Fruit fly (Drosophila melanogaster) whole organism, embryonic: ENCODE data around the gene CG9286.

Experiments
- CG10209 ChIP-seq: fragments of 200-800 bp; sonication (Bioruptor generic); optimal IDR thresholded peaks from 3 replicates; lab custom pipeline; 2017; ENCODE audit warnings: missing biosample characterization, mild to moderate bottlenecking, missing genetic modification characterization, missing genetic modification reagents
- CG10366 ChIP-seq: fragments of 200-800 bp; sonication (Bioruptor generic); IDR thresholded peaks from 2 replicates; pipeline ENCODE4 v1.3.6; 2022; ENCODE audit warnings: missing biosample characterization, missing genetic modification characterization
- CG10462 ChIP-seq: fragments of 200-800 bp; sonication (Bioruptor generic); optimal IDR thresholded peaks from 2 replicates; lab custom pipeline; 2016; ENCODE audit warnings: missing biosample characterization, missing genetic modification characterization
- CG10654 ChIP-seq: fragments of 200-800 bp; sonication (Bioruptor generic); optimal IDR thresholded peaks from 2 replicates; lab custom pipeline; 2016; ENCODE audit warnings: missing biosample characterization, missing genetic modification characterization
- CG10959 ChIP-seq: fragments of 200-800 bp; sonication (Bioruptor generic); IDR thresholded peaks from 2 replicates; pipeline ENCODE4 v1.3.6; 2022; ENCODE audit warnings: missing biosample characterization, missing genetic modification characterization
- CG11398 ChIP-seq: fragments of 200-800 bp; sonication (Bioruptor generic); optimal IDR thresholded peaks from 2 replicates; lab custom pipeline; 2016; ENCODE audit warnings: missing biosample characterization, missing genetic modification characterization
- CG11504 ChIP-seq: fragments of 200-800 bp; sonication (Bioruptor generic); optimal IDR thresholded peaks from 3 replicates; lab custom pipeline; 2019; ENCODE audit warnings: missing biosample characterization, mild to moderate bottlenecking, missing genetic modification characterization, moderate library complexity
- CG1233 ChIP-seq: fragments of 200-800 bp; sonication (Bioruptor generic); optimal IDR thresholded peaks from 4 replicates; lab custom pipeline; 2018; ENCODE audit warnings: missing biosample characterization, mild to moderate bottlenecking, missing genetic modification characterization
- CG13424 ChIP-seq: fragments of 200-800 bp; sonication (Bioruptor generic); optimal IDR thresholded peaks from 2 replicates; lab custom pipeline; 2019; ENCODE audit warnings: missing biosample characterization, mild to moderate bottlenecking, missing genetic modification characterization, moderate library complexity
- CG13624 ChIP-seq: fragments of 200-800 bp; sonication (Bioruptor generic); optimal IDR thresholded peaks from 2 replicates; lab custom pipeline; 2016; ENCODE audit warnings: missing biosample characterization, missing genetic modification characterization
- CG13775 ChIP-seq: fragments of 200-800 bp; sonication (Bioruptor generic); optimal IDR thresholded peaks from 3 replicates; lab custom pipeline; 2017; ENCODE audit warnings: missing biosample characterization, mild to moderate bottlenecking, missing genetic modification characterization
- CG14667 ChIP-seq: fragments of 200-800 bp; sonication (Bioruptor generic); IDR thresholded peaks from 2 replicates; pipeline ENCODE4 v1.3.6; 2022; ENCODE audit warnings: missing biosample characterization, missing genetic modification characterization
- CG14710 ChIP-seq: fragments of 200-800 bp; sonication (Bioruptor generic); optimal IDR thresholded peaks from 3 replicates; lab custom pipeline; 2019; ENCODE audit warnings: missing biosample characterization, mild to moderate bottlenecking, missing genetic modification characterization, moderate library complexity
- CG15011 ChIP-seq: fragments of 200-800 bp; sonication (Bioruptor generic); optimal IDR thresholded peaks from 3 replicates; lab custom pipeline; 2018; ENCODE audit warnings: missing biosample characterization, mild to moderate bottlenecking, missing genetic modification characterization
- CG15269 ChIP-seq: fragments of 200-800 bp; sonication (Bioruptor generic); optimal IDR thresholded peaks from 2 replicates; lab custom pipeline; 2018; ENCODE audit warnings: missing biosample characterization, mild to moderate bottlenecking, missing genetic modification characterization, moderate library complexity
- CG1529 ChIP-seq: fragments of 200-800 bp; sonication (Bioruptor generic); optimal IDR thresholded peaks from 3 replicates; lab custom pipeline; 2018; ENCODE audit warnings: missing biosample characterization, missing genetic modification characterization
- CG15514 ChIP-seq: fragments of 200-800 bp; sonication (Bioruptor generic); optimal IDR thresholded peaks from 3 replicates; lab custom pipeline; 2017; ENCODE audit warnings: missing biosample characterization, missing genetic modification characterization, mild to moderate bottlenecking, moderate library complexity, missing genetic modification reagents
- CG15601 ChIP-seq: fragments of 200-800 bp; sonication (Bioruptor generic); optimal IDR thresholded peaks from 3 replicates; lab custom pipeline; 2019; ENCODE audit warnings: missing biosample characterization, mild to moderate bottlenecking, missing genetic modification characterization, moderate library complexity
- CG1602 ChIP-seq: fragments of 200-800 bp; sonication (Bioruptor generic); optimal IDR thresholded peaks from 3 replicates; lab custom pipeline; 2016; ENCODE audit warnings: missing biosample characterization, missing genetic modification characterization
- CG16779 ChIP-seq: fragments of 200-800 bp; sonication (Bioruptor generic); IDR thresholded peaks from 2 replicates; pipeline ENCODE4 v1.3.6; 2022; ENCODE audit warnings: missing biosample characterization, missing genetic modification characterization
- CG18011 ChIP-seq: fragments of 200-800 bp; sonication (Bioruptor generic); optimal IDR thresholded peaks from 2 replicates; lab custom pipeline; 2017; ENCODE audit warnings: missing biosample characterization, missing genetic modification characterization, mild to moderate bottlenecking, moderate library complexity, missing genotype
- CG18476 ChIP-seq: fragments of 200-800 bp; sonication (Bioruptor generic); optimal IDR thresholded peaks from 2 replicates; lab custom pipeline; 2016; ENCODE audit warnings: missing biosample characterization, mild to moderate bottlenecking, missing genetic modification characterization
- CG18619 ChIP-seq: fragments of 200-800 bp; sonication (Bioruptor generic); optimal IDR thresholded peaks from 3 replicates; lab custom pipeline; 2017; ENCODE audit warnings: missing biosample characterization, mild to moderate bottlenecking, missing genetic modification characterization
- CG43689 ChIP-seq: fragments of 200-800 bp; sonication (Bioruptor generic); IDR thresholded peaks from 2 replicates; pipeline ENCODE4 v1.3.6; 2022; ENCODE audit warnings: missing biosample characterization, missing genetic modification characterization
- CG6272 ChIP-seq: fragments of 200-800 bp; sonication (Bioruptor generic); IDR thresholded peaks from 2 replicates; pipeline ENCODE4 v1.3.6; 2022; ENCODE audit warnings: missing biosample characterization, missing genetic modification characterization
- CG7839 ChIP-seq: fragments of 200-800 bp; sonication (Bioruptor generic); optimal IDR thresholded peaks from 3 replicates; lab custom pipeline; 2018; ENCODE audit warnings: missing biosample characterization, mild to moderate bottlenecking, missing genetic modification characterization, moderate library complexity
- Chrac-16 ChIP-seq: fragments of 200-800 bp; sonication (Bioruptor generic); optimal IDR thresholded peaks from 3 replicates; lab custom pipeline; 2016; ENCODE audit warnings: missing biosample characterization, missing genetic modification characterization
- CoRest ChIP-seq: fragments of 200-800 bp; sonication (Bioruptor generic); optimal IDR thresholded peaks from 3 replicates; lab custom pipeline; 2018; ENCODE audit warnings: missing biosample characterization, mild to moderate bottlenecking, missing genetic modification characterization, moderate library complexity
- Dfd ChIP-seq, 2 experiments: fragments of >200 bp; optimal IDR thresholded peaks; 2 replicates each; lab custom pipeline; 2017; ENCODE audit warnings: missing biosample characterization in 2 of 2, missing genetic modification characterization in 2 of 2
- Dll ChIP-seq: fragments of 200-800 bp; sonication (Bioruptor generic); IDR thresholded peaks from 4 replicates; pipeline ENCODE4 v1.3.6; 2022; ENCODE audit warnings: missing biosample characterization, missing genetic modification characterization; ENCODE audit not compliant: partially characterized antibody
- Drgx ChIP-seq: fragments of 200-800 bp; sonication (Bioruptor generic); IDR thresholded peaks from 2 replicates; pipeline ENCODE4 v1.3.6; 2022; ENCODE audit warnings: missing biosample characterization, missing genetic modification characterization
- Hr39 ChIP-seq: fragments of >200 bp; optimal IDR thresholded peaks from 2 replicates; lab custom pipeline; 2017
- Lim3 ChIP-seq: fragments of 200-800 bp; sonication (Bioruptor generic); IDR thresholded peaks from 2 replicates; pipeline ENCODE4 v1.3.6; 2022; ENCODE audit warnings: missing biosample characterization, missing genetic modification characterization
- Oaz ChIP-seq: fragments of 200-800 bp; sonication (Bioruptor generic); IDR thresholded peaks from 2 replicates; pipeline ENCODE4 v1.3.6; 2022; ENCODE audit warnings: missing biosample characterization, missing genetic modification characterization
- ap ChIP-seq: fragments of 200-800 bp; sonication (Bioruptor generic); IDR thresholded peaks from 2 replicates; pipeline ENCODE4 v1.3.6; 2022; ENCODE audit warnings: missing biosample characterization, missing genetic modification characterization
- grn ChIP-seq: fragments of 200-800 bp; sonication (Bioruptor generic); optimal IDR thresholded peaks from 3 replicates; lab custom pipeline; 2017; ENCODE audit warnings: missing biosample characterization, missing genetic modification characterization
- jing ChIP-seq: fragments of 200-800 bp; sonication (Bioruptor generic); optimal IDR thresholded peaks from 2 replicates; lab custom pipeline; 2018; ENCODE audit warnings: missing biosample characterization, mild to moderate bottlenecking, missing genetic modification characterization
- lab ChIP-seq: fragments of 200-800 bp; sonication (Bioruptor generic); optimal IDR thresholded peaks from 3 replicates; lab custom pipeline; 2017; ENCODE audit warnings: missing biosample characterization, missing genetic modification characterization, mild to moderate bottlenecking, moderate library complexity, missing genetic modification reagents
- otp ChIP-seq: fragments of 200-800 bp; sonication (Bioruptor generic); IDR thresholded peaks from 3 replicates; pipeline ENCODE4, ENCODE4 v1.3.6; 2022; ENCODE audit warnings: missing biosample characterization, missing genetic modification characterization
- phol ChIP-seq: fragments of 200-800 bp; sonication (Bioruptor generic); optimal IDR thresholded peaks from 3 replicates; lab custom pipeline; 2018; ENCODE audit warnings: missing biosample characterization, mild to moderate bottlenecking, missing genetic modification characterization, moderate library complexity
- psq ChIP-seq: fragments of 200-800 bp; sonication (Bioruptor generic); optimal IDR thresholded peaks from 2 replicates; lab custom pipeline; 2017; ENCODE audit warnings: missing biosample characterization, missing genetic modification characterization
- pum ChIP-seq: fragments of 200-800 bp; sonication (Bioruptor generic); optimal IDR thresholded peaks from 2 replicates; lab custom pipeline; 2016; ENCODE audit warnings: missing biosample characterization, missing genetic modification characterization
- salm ChIP-seq: fragments of 200-800 bp; sonication (Bioruptor generic); optimal IDR thresholded peaks from 2 replicates; lab custom pipeline; 2018; ENCODE audit warnings: missing biosample characterization, mild to moderate bottlenecking, missing genetic modification characterization
- sd ChIP-seq: fragments of 200-800 bp; sonication (Bioruptor generic); optimal IDR thresholded peaks from 3 replicates; lab custom pipeline; 2018; ENCODE audit warnings: missing biosample characterization, mild to moderate bottlenecking, missing genetic modification characterization, moderate library complexity
- shn ChIP-seq: fragments of 200-800 bp; sonication (Bioruptor generic); optimal IDR thresholded peaks from 3 replicates; lab custom pipeline; 2016; ENCODE audit warnings: missing biosample characterization, missing genetic modification characterization
- so ChIP-seq: fragments of 200-800 bp; sonication (Bioruptor generic); IDR thresholded peaks from 3 replicates; pipeline ENCODE4 v1.3.6; 2022; ENCODE audit warnings: missing biosample characterization, missing genetic modification characterization
- tll ChIP-seq, 2 experiments: fragments of 200-800 bp in 1 of 2; fragments of >200 bp in 1 of 2; sonication (Bioruptor generic) in 1 of 2; optimal IDR thresholded peaks; 2 replicates each; lab custom pipeline; 2017 to 2019; ENCODE audit warnings: missing biosample characterization in 2 of 2, missing genetic modification characterization in 2 of 2, mild to moderate bottlenecking in 1 of 2, moderate library complexity in 1 of 2
- zen ChIP-seq: fragments of 200-800 bp; sonication (Bioruptor generic); optimal IDR thresholded peaks from 3 replicates; lab custom pipeline; 2018; ENCODE audit warnings: missing biosample characterization, mild to moderate bottlenecking, missing genetic modification characterization, moderate library complexity
- zf30C ChIP-seq: fragments of 200-800 bp; sonication (Bioruptor generic); optimal IDR thresholded peaks from 3 replicates; lab custom pipeline; 2018; ENCODE audit warnings: missing biosample characterization, mild to moderate bottlenecking, missing genetic modification characterization

CG9286 gene

dm6 chr3R:13817480-13818305, 36.9 kb downstream of the CG9286 start:
- peak; percentile 14 for TF ChIP-seq CG15011 (GFP tag; lab: Kevin White, UChicago)
- no peak for TF ChIP-seq grn
- peak; percentile 24 for TF ChIP-seq CG13775 (GFP tag; lab: Kevin White, UChicago)
- TF ChIP-seq shn (GFP tag; lab: Kevin White, UChicago) = no peak
- peak; percentile 29 for TF ChIP-seq Chrac-16 (GFP tag; lab: Kevin White, UChicago)
- no peak for TF ChIP-seq psq (GFP tag; lab: Kevin White, UChicago)
- TF ChIP-seq CG13624 (GFP tag; lab: Kevin White, UChicago) = peak; percentile 16
- TF ChIP-seq zen (tag; lab: Kevin White, UChicago) = no peak
- peak; percentile 23 for TF ChIP-seq zf30C (GFP tag; lab: Kevin White, UChicago)
- TF ChIP-seq pum (GFP tag; lab: Kevin White, UChicago) = no peak
- peak; percentile 28 for TF ChIP-seq jing (GFP tag; lab: Kevin White, UChicago)
- TF ChIP-seq CG18476 (GFP tag; lab: Kevin White, UChicago) = peak; percentile 23
- peak; percentile 10; the same call in 1 of the 2 replicates for TF ChIP-seq Lim3
- TF ChIP-seq CG10462 = peak; percentile 14
- TF ChIP-seq CG1233 (GFP tag; lab: Kevin White, UChicago) = peak; percentile 4
- peak; percentile 67 for TF ChIP-seq CG10209 (GFP tag; lab: Kevin White, UChicago)
- TF ChIP-seq CG15514 (GFP tag; lab: Kevin White, UChicago) = no peak
- TF ChIP-seq CG15601 = peak; percentile 66
- peak; percentile 47 for TF ChIP-seq lab (GFP tag; lab: Kevin White, UChicago)
- TF ChIP-seq CG43689 = 0 out of 2 replicates have a peak, but pooled peaks have one; percentile 28
- TF ChIP-seq CG16779 = no peak
- no peak for TF ChIP-seq CG18011
- peak; percentile 54 for TF ChIP-seq CG14710 (tag; lab: Kevin White, UChicago)
- TF ChIP-seq tll (GFP tag; optimal IDR thresholded peaks at IDR 0.05; lab: Kevin White, UChicago) = no peak
- peak; percentile 82 for TF ChIP-seq CG11504 (tag; lab: Kevin White, UChicago)
- peak; percentile 29 for TF ChIP-seq CG1602 (GFP tag; lab: Kevin White, UChicago)
- peak; percentile 59 for TF ChIP-seq CG10366 (GFP tag; lab: Robert Waterston, UW)
- peak; percentile 74 for TF ChIP-seq CG1529 (GFP tag; lab: Kevin White, UChicago)
- peak; percentile 23 for TF ChIP-seq CG11398
- TF ChIP-seq sd (tag; lab: Kevin White, UChicago) = no peak
- TF ChIP-seq Dfd (GFP tag; optimal IDR thresholded peaks at IDR 0.05; lab: Kevin White, UChicago) = no peak
- TF ChIP-seq Hr39 (lab: Kevin White, UChicago) = no peak
- peak; percentile 64 for TF ChIP-seq CG15269 (tag; lab: Kevin White, UChicago)
- peak; percentile 82 for TF ChIP-seq CG7839 (tag; lab: Kevin White, UChicago)
- TF ChIP-seq CG6272 = peak; percentile 36; the same call in 1 of the 2 replicates
- TF ChIP-seq Drgx (GFP tag; lab: Robert Waterston, UW) = peak; percentile 59
- peak; percentile 43; the same call in 1 of the 3 replicates for TF ChIP-seq otp (GFP tag; lab: Robert Waterston, UW)
- TF ChIP-seq Dll (GFP tag; lab: Robert Waterston, UW) = no peak
- no peak for TF ChIP-seq Oaz
- peak; percentile 54 for TF ChIP-seq CG10654 (GFP tag; lab: Kevin White, UChicago)
- peak; percentile 74 for TF ChIP-seq CG13424 (tag; lab: Kevin White, UChicago)
- TF ChIP-seq salm (tag; lab: Kevin White, UChicago) = peak; percentile 31
- TF ChIP-seq phol = peak; percentile 84
- no peak for TF ChIP-seq CG10959 (GFP tag; lab: Robert Waterston, UW)
- peak; percentile 42 for TF ChIP-seq CG18619
- 0 out of 3 replicates have a peak, but pooled peaks have one; percentile 9 for TF ChIP-seq so (GFP tag; lab: Robert Waterston, UW)
- no peak; the same call in 1 of the 2 replicates for TF ChIP-seq ap
- TF ChIP-seq CG14667 (GFP tag; lab: Robert Waterston, UW) = peak; percentile 42; the same call in 1 of the 2 replicates
- TF ChIP-seq CoRest = peak; percentile 81
